Fruit fly (Drosophila melanogaster) whole organism, embryonic: ENCODE measurements around the gene Noa36.

Experiments
- Awh ChIP-seq: fragments of 200-800 bp; sonication (Bioruptor generic); IDR thresholded peaks from 2 replicates; pipeline ENCODE4, ENCODE4 v1.3.6; 2022; ENCODE audit warnings: missing biosample characterization, missing genetic modification characterization
- Blimp-1 ChIP-seq: fragments of 200-800 bp; sonication (Bioruptor generic); optimal IDR thresholded peaks from 3 replicates; lab custom pipeline; 2018; ENCODE audit warnings: missing biosample characterization, missing genetic modification characterization, mild to moderate bottlenecking, moderate library complexity, missing genetic modification reagents
- CG10431 ChIP-seq: fragments of 200-800 bp; sonication (Bioruptor generic); optimal IDR thresholded peaks from 3 replicates; lab custom pipeline; 2018; ENCODE audit warnings: missing biosample characterization, mild to moderate bottlenecking, missing genetic modification characterization
- CG10565 ChIP-seq: fragments of 200-800 bp; sonication (Bioruptor generic); optimal IDR thresholded peaks from 3 replicates; lab custom pipeline; 2016; ENCODE audit warnings: missing biosample characterization, mild to moderate bottlenecking, missing genetic modification characterization
- CG11504 ChIP-seq: fragments of 200-800 bp; sonication (Bioruptor generic); optimal IDR thresholded peaks from 3 replicates; lab custom pipeline; 2019; ENCODE audit warnings: missing biosample characterization, mild to moderate bottlenecking, missing genetic modification characterization, moderate library complexity
- CG12071 ChIP-seq: fragments of 200-800 bp; sonication (Bioruptor generic); optimal IDR thresholded peaks from 3 replicates; lab custom pipeline; 2018; ENCODE audit warnings: missing biosample characterization, mild to moderate bottlenecking, missing genetic modification characterization
- CG14965 ChIP-seq: fragments of 200-800 bp; sonication (Bioruptor generic); optimal IDR thresholded peaks from 2 replicates; lab custom pipeline; 2016; ENCODE audit warnings: missing biosample characterization, missing genetic modification characterization, borderline replicate concordance
- CG15011 ChIP-seq: fragments of 200-800 bp; sonication (Bioruptor generic); optimal IDR thresholded peaks from 3 replicates; lab custom pipeline; 2018; ENCODE audit warnings: missing biosample characterization, mild to moderate bottlenecking, missing genetic modification characterization
- CG15601 ChIP-seq: fragments of 200-800 bp; sonication (Bioruptor generic); optimal IDR thresholded peaks from 3 replicates; lab custom pipeline; 2019; ENCODE audit warnings: missing biosample characterization, mild to moderate bottlenecking, missing genetic modification characterization, moderate library complexity
- CG15696 ChIP-seq: fragments of 200-800 bp; sonication (Bioruptor generic); optimal IDR thresholded peaks from 2 replicates; lab custom pipeline; 2019; ENCODE audit warnings: missing biosample characterization, mild to moderate bottlenecking, missing genetic modification characterization, moderate library complexity
- CG18011 ChIP-seq: fragments of 200-800 bp; sonication (Bioruptor generic); optimal IDR thresholded peaks from 2 replicates; lab custom pipeline; 2017; ENCODE audit warnings: missing biosample characterization, missing genetic modification characterization, mild to moderate bottlenecking, moderate library complexity, missing genotype
- CG2199 ChIP-seq: fragments of 200-800 bp; sonication (Bioruptor generic); IDR thresholded peaks from 3 replicates; pipeline ENCODE4 v1.3.6; 2022; ENCODE audit warnings: missing biosample characterization, missing genetic modification characterization
- CG32772 ChIP-seq: fragments of 200-800 bp; sonication (Bioruptor generic); IDR thresholded peaks from 2 replicates; pipeline ENCODE4 v1.3.6; 2022; ENCODE audit warnings: missing biosample characterization, missing genetic modification characterization
- CG3995 ChIP-seq: fragments of 200-800 bp; sonication (Bioruptor generic); optimal IDR thresholded peaks from 3 replicates; lab custom pipeline; 2016; ENCODE audit warnings: missing biosample characterization, missing genetic modification characterization
- CG6689 ChIP-seq: fragments of 200-800 bp; sonication (Bioruptor generic); IDR thresholded peaks from 2 replicates; pipeline ENCODE4 v1.3.6; 2022; ENCODE audit warnings: missing biosample characterization, missing genetic modification characterization
- CG7839 ChIP-seq: fragments of 200-800 bp; sonication (Bioruptor generic); optimal IDR thresholded peaks from 3 replicates; lab custom pipeline; 2018; ENCODE audit warnings: missing biosample characterization, mild to moderate bottlenecking, missing genetic modification characterization, moderate library complexity
- CG8290 ChIP-seq, 3 experiments: fragments of 200-800 bp; sonication (Bioruptor generic); optimal IDR thresholded peaks; 2 replicates each; lab custom pipeline; 2016 to 2019; ENCODE audit warnings: missing biosample characterization in 3 of 3, missing genetic modification characterization in 3 of 3, mild to moderate bottlenecking in 2 of 3, moderate library complexity in 1 of 3
- CG8478 ChIP-seq: fragments of >200 bp; optimal IDR thresholded peaks from 2 replicates; lab custom pipeline; 2018
- CG9932 ChIP-seq: fragments of 200-800 bp; sonication (Bioruptor generic); IDR thresholded peaks from 2 replicates; pipeline ENCODE4 v1.3.6; 2022; ENCODE audit warnings: missing biosample characterization, missing genetic modification characterization
- CoRest ChIP-seq: fragments of 200-800 bp; sonication (Bioruptor generic); optimal IDR thresholded peaks from 3 replicates; lab custom pipeline; 2018; ENCODE audit warnings: missing biosample characterization, mild to moderate bottlenecking, missing genetic modification characterization, moderate library complexity
- D ChIP-seq, 2 experiments: fragments of 200-800 bp in 1 of 2; fragments of >200 bp in 1 of 2; sonication (Bioruptor generic) in 1 of 2; optimal IDR thresholded peaks; 2 replicates in 1 of 2; 3 replicates in 1 of 2; lab custom pipeline; 2017; ENCODE audit warnings: mild to moderate bottlenecking in 1 of 2, missing biosample characterization in 1 of 2, missing genetic modification characterization in 1 of 2, missing genetic modification reagents in 1 of 2
- Drgx ChIP-seq: fragments of 200-800 bp; sonication (Bioruptor generic); IDR thresholded peaks from 2 replicates; pipeline ENCODE4 v1.3.6; 2022; ENCODE audit warnings: missing biosample characterization, missing genetic modification characterization
- HLHmδ ChIP-seq: fragments of 200-800 bp; sonication (Bioruptor generic); optimal IDR thresholded peaks from 2 replicates; lab custom pipeline; 2018; ENCODE audit warnings: missing biosample characterization, mild to moderate bottlenecking, missing genetic modification characterization, moderate library complexity
- Lpt ChIP-seq: fragments of >200 bp; optimal IDR thresholded peaks from 2 replicates; lab custom pipeline; 2018; ENCODE audit warnings: missing biosample characterization, missing genetic modification characterization
- MBD-R2 ChIP-seq: fragments of 200-800 bp; sonication (Bioruptor generic); IDR thresholded peaks from 2 replicates; pipeline ENCODE4 v1.3.6; 2022; ENCODE audit warnings: missing biosample characterization, missing genetic modification characterization
- Sin3A ChIP-seq: fragments of >200 bp; optimal IDR thresholded peaks from 2 replicates; lab custom pipeline; 2018
- Sox102F ChIP-seq: fragments of 200-800 bp; sonication (Bioruptor generic); optimal IDR thresholded peaks from 2 replicates; lab custom pipeline; 2018; ENCODE audit warnings: missing biosample characterization, mild to moderate bottlenecking, missing genetic modification characterization, moderate library complexity
- Sry-β ChIP-seq: fragments of 200-800 bp; sonication (Bioruptor generic); optimal IDR thresholded peaks from 2 replicates; lab custom pipeline; 2018; ENCODE audit warnings: missing biosample characterization, mild to moderate bottlenecking, missing genetic modification characterization, moderate library complexity
- Vsx1 ChIP-seq: fragments of 200-800 bp; sonication (Bioruptor generic); optimal IDR thresholded peaks from 2 replicates; lab custom pipeline; 2017; ENCODE audit warnings: missing biosample characterization, mild to moderate bottlenecking, missing genetic modification characterization, missing genetic modification reagents
- amos ChIP-seq: fragments of 200-800 bp; sonication (Bioruptor generic); IDR thresholded peaks from 2 replicates; pipeline ENCODE4 v1.3.6; 2022; ENCODE audit warnings: missing biosample characterization, missing genetic modification characterization; ENCODE audit not compliant: partially characterized antibody
- ara ChIP-seq: fragments of 200-800 bp; sonication (Bioruptor generic); IDR thresholded peaks from 2 replicates; pipeline ENCODE4 v1.3.6; 2022; ENCODE audit warnings: missing biosample characterization, missing genetic modification characterization
- crol ChIP-seq: fragments of 200-800 bp; sonication (Bioruptor generic); IDR thresholded peaks from 2 replicates; pipeline ENCODE4 v1.3.6; 2022; ENCODE audit warnings: missing biosample characterization, missing genetic modification characterization
- dimm ChIP-seq: fragments of 200-800 bp; sonication (Bioruptor generic); IDR thresholded peaks from 2 replicates; pipeline ENCODE4 v1.3.6; 2022; ENCODE audit warnings: missing biosample characterization, missing genetic modification characterization
- dm ChIP-seq: fragments of 200-800 bp; sonication (Bioruptor generic); optimal IDR thresholded peaks from 3 replicates; lab custom pipeline; 2016; ENCODE audit warnings: missing biosample characterization, missing genetic modification characterization
- gfzf ChIP-seq: fragments of 200-800 bp; sonication (Bioruptor generic); optimal IDR thresholded peaks from 2 replicates; lab custom pipeline; 2016; ENCODE audit warnings: missing biosample characterization, mild to moderate bottlenecking, missing genetic modification characterization, moderate library complexity
- gro ChIP-seq: fragments of 200-800 bp; sonication (Bioruptor generic); optimal IDR thresholded peaks from 2 replicates; lab custom pipeline; 2016; ENCODE audit warnings: missing biosample characterization, missing genetic modification characterization
- lmd ChIP-seq: fragments of 200-800 bp; sonication (Bioruptor generic); IDR thresholded peaks from 2 replicates; pipeline ENCODE4 v1.3.6; 2022; ENCODE audit warnings: missing biosample characterization, missing genetic modification characterization
- maf-S ChIP-seq: fragments of 200-800 bp; sonication (Bioruptor generic); optimal IDR thresholded peaks from 2 replicates; lab custom pipeline; 2016; ENCODE audit warnings: missing biosample characterization, missing genetic modification characterization
- mld ChIP-seq: fragments of 200-800 bp; sonication (Bioruptor generic); IDR thresholded peaks from 3 replicates; pipeline ENCODE4 v1.3.6; 2022; ENCODE audit warnings: missing biosample characterization, missing genetic modification characterization; ENCODE audit not compliant: partially characterized antibody
- pros ChIP-seq: fragments of 200-800 bp; sonication (Bioruptor generic); optimal IDR thresholded peaks from 3 replicates; lab custom pipeline; 2019; ENCODE audit warnings: missing biosample characterization, mild to moderate bottlenecking, missing genetic modification characterization, moderate library complexity
- repo ChIP-seq: fragments of 200-800 bp; sonication (Bioruptor generic); optimal IDR thresholded peaks from 2 replicates; lab custom pipeline; 2016; ENCODE audit warnings: missing biosample characterization, missing genetic modification characterization
- scrt ChIP-seq: fragments of 200-800 bp; sonication (Bioruptor generic); optimal IDR thresholded peaks from 2 replicates; lab custom pipeline; 2018; ENCODE audit warnings: missing biosample characterization, mild to moderate bottlenecking, missing genetic modification characterization, moderate library complexity
- shn ChIP-seq: fragments of 200-800 bp; sonication (Bioruptor generic); optimal IDR thresholded peaks from 3 replicates; lab custom pipeline; 2016; ENCODE audit warnings: missing biosample characterization, missing genetic modification characterization
- sisA ChIP-seq: fragments of 200-800 bp; sonication (Bioruptor generic); IDR thresholded peaks from 2 replicates; pipeline ENCODE4 v1.3.6; 2022; ENCODE audit warnings: missing biosample characterization, missing genetic modification characterization
- slbo ChIP-seq: fragments of 200-800 bp; sonication (Bioruptor generic); IDR thresholded peaks from 2 replicates; pipeline ENCODE4 v1.3.6; 2022; ENCODE audit warnings: missing biosample characterization, missing genetic modification characterization
- ssp ChIP-seq: fragments of 200-800 bp; sonication (Bioruptor generic); IDR thresholded peaks from 2 replicates; pipeline ENCODE4 v1.3.6; 2022; ENCODE audit warnings: missing biosample characterization, missing genetic modification characterization
- stc ChIP-seq: fragments of 200-800 bp; sonication (Bioruptor generic); IDR thresholded peaks from 2 replicates; pipeline ENCODE4 v1.3.6; 2022; ENCODE audit warnings: missing biosample characterization, missing genetic modification characterization
- sug ChIP-seq: fragments of 200-800 bp; optimal IDR thresholded peaks from 2 replicates; lab custom pipeline; 2019; ENCODE audit warnings: missing biosample characterization, mild to moderate bottlenecking, missing genetic modification characterization, moderate library complexity
- toy ChIP-seq: fragments of 200-800 bp; sonication (Bioruptor generic); IDR thresholded peaks from 2 replicates; pipeline ENCODE4 v1.3.6; 2022; ENCODE audit warnings: missing biosample characterization, missing genetic modification characterization
- vnd ChIP-seq: fragments of 200-800 bp; sonication (Bioruptor generic); IDR thresholded peaks from 3 replicates; pipeline ENCODE4 v1.3.6; 2022; ENCODE audit warnings: missing biosample characterization, missing genetic modification characterization; ENCODE audit not compliant: partially characterized antibody
- vvl ChIP-seq: fragments of 200-800 bp; sonication (Bioruptor generic); IDR thresholded peaks from 2 replicates; pipeline ENCODE4 v1.3.6; 2022; ENCODE audit warnings: missing biosample characterization, missing genetic modification characterization
- yki ChIP-seq: fragments of >200 bp; optimal IDR thresholded peaks from 3 replicates; lab custom pipeline; 2018

Noa36 gene

DNA sequence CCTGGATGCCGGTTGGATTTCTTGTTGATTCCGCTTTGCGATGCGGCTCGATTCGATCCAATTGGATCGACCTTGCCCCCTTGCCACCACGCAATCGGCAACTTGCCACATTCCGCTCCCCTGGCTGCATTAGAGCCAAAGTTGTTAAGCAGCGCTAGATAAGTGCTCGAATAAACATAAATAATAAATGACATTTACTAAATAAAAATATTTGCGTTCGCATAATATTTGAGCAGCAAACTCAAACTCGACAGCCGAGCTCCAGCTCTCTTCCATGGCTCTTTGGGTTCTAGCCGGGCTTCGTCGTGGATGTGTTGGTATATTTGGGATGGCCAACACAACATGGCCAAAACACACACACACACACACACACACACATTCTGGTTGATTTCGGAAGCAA, 28.3 kb downstream of the Noa36 start (continued):
- no peak for TF ChIP-seq D (optimal IDR thresholded peaks at IDR 0.05; lab: Kevin White, UChicago)
- TF ChIP-seq D (GFP tag; optimal IDR thresholded peaks at IDR 0.05; lab: Kevin White, UChicago): no peak
- TF ChIP-seq repo: no peak
- no peak for TF ChIP-seq HLHmδ (GFP tag; lab: Kevin White, UChicago)
- TF ChIP-seq vnd (GFP tag; lab: Robert Waterston, UW): no peak
- no peak for TF ChIP-seq vvl (GFP tag; lab: Robert Waterston, UW)
- TF ChIP-seq CG6689: no peak
- no peak for TF ChIP-seq lmd (GFP tag; lab: Robert Waterston, UW)
- TF ChIP-seq Sin3A (lab: Kevin White, UChicago): no peak
- TF ChIP-seq shn (GFP tag; lab: Kevin White, UChicago): no peak
- peak; percentile 37 for TF ChIP-seq CG10431
- TF ChIP-seq gfzf (GFP tag; lab: Kevin White, UChicago): no peak
- TF ChIP-seq scrt (GFP tag; lab: Kevin White, UChicago): peak; percentile 22
- no peak for TF ChIP-seq Lpt (GFP tag; lab: Kevin White, UChicago)
- TF ChIP-seq Awh: no peak
- no peak for TF ChIP-seq pros (GFP tag; lab: Kevin White, UChicago)
- TF ChIP-seq amos: no peak
- TF ChIP-seq CG15011 (GFP tag; lab: Kevin White, UChicago): peak; percentile 37
- TF ChIP-seq ara (GFP tag; lab: Robert Waterston, UW): no peak
- TF ChIP-seq dm: no peak
- TF ChIP-seq crol (GFP tag; lab: Robert Waterston, UW): no peak
- peak; percentile 26 for TF ChIP-seq CG7839 (tag; lab: Kevin White, UChicago)
- TF ChIP-seq Sry-β (GFP tag; lab: Kevin White, UChicago): peak; percentile 18
- no peak for TF ChIP-seq slbo (GFP tag; lab: Robert Waterston, UW)
- no peak for TF ChIP-seq CG18011
- peak; percentile 72 for TF ChIP-seq CG12071
- TF ChIP-seq CG2199: no peak
- no peak for TF ChIP-seq Drgx
- TF ChIP-seq CG32772: no peak
- TF ChIP-seq CG15601: peak; percentile 47
- TF ChIP-seq sug: no peak
- peak; percentile 31 for TF ChIP-seq Blimp-1 (GFP tag; lab: Kevin White, UChicago)
- TF ChIP-seq CG9932 (GFP tag; lab: Robert Waterston, UW): no peak
- TF ChIP-seq Sox102F (GFP tag; lab: Kevin White, UChicago): peak; percentile 38
- TF ChIP-seq CG11504: peak; percentile 52
- TF ChIP-seq gro (GFP tag; lab: Kevin White, UChicago): no peak
- no peak for TF ChIP-seq maf-S
- TF ChIP-seq CG10565 (GFP tag; lab: Kevin White, UChicago): no peak
- peak; percentile 53 for TF ChIP-seq CG15696 (tag; lab: Kevin White, UChicago)
- TF ChIP-seq sisA (GFP tag; lab: Robert Waterston, UW): no peak
- TF ChIP-seq ssp: no peak
- no peak for TF ChIP-seq CG14965
- TF ChIP-seq stc: no peak; the same call in 1 of the 2 replicates
- TF ChIP-seq mld: no peak
- TF ChIP-seq CG8290 (GFP tag; optimal IDR thresholded peaks at IDR 0.05; lab: Kevin White, UChicago): no peak
- peak in 1 of 2 experiments; percentile 82 for TF ChIP-seq CG8290 (tag; optimal IDR thresholded peaks at IDR 0.05; lab: Kevin White, UChicago)
- no peak for TF ChIP-seq yki
- no peak for TF ChIP-seq CG3995 (GFP tag; lab: Kevin White, UChicago)
- TF ChIP-seq CoRest (tag; lab: Kevin White, UChicago): peak; percentile 44
- TF ChIP-seq CG8478: no peak
- no peak for TF ChIP-seq MBD-R2 (GFP tag; lab: Robert Waterston, UW)
- TF ChIP-seq dimm (GFP tag; lab: Robert Waterston, UW): no peak
- peak; percentile 56 for TF ChIP-seq Vsx1 (GFP tag; lab: Kevin White, UChicago)
- no peak for TF ChIP-seq toy (GFP tag; lab: Robert Waterston, UW)
